Fruit fly (Drosophila melanogaster) S2 (cell line): ENCODE measurements around the gene tal-3A.

ENCODE experiments used
- CG8478 ChIP-seq: fragments of >200 bp; optimal IDR thresholded peaks from 2 replicates; lab custom pipeline; 2018
- CTCF ChIP-seq, 2 experiments: fragments of >200 bp; optimal IDR thresholded peaks; 2 replicates each; lab custom pipeline; 2018

DNA sequence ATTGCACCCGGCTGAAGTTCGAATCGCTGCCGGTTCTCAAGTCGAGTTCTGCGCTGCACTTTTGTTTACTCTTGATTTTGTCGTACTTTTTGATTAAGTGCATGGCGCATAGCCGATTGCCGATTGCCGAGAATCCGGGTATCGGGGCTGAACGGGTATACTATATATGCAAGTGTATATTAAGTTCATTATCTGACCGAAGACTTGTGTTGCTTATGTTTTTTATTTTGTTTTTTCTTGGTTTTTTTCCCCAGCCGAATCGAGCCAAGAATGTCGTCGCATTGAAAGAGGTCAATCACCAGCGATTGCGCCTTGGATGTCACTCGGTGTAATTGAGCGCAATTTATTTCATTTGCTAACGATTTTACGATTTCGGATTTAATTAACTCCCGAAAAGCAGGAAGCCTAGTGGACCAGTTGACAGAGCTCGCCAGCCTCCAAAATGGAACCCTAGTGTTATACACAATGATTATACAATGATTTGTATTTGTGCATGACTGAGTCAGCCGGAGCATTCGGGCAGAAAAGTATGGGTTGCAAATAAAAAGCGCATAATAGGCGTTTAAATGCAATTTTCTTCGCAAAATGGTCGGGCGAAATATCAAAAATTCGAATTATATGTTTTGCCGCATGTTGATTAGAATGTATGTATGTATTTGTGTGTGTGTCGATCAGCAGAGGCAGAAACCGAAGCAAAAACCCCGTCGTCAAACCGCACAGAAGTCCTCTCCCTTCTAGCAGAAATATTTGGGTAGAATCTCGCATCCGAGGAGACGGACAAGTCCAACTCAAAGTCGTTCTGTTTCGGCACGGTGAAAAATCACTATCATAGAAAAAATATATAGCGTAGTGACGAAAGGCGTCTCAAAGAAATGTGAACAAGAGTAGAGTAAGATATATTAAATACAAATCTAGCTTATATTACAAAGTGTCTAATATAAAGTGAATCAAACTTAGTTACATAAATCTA, 15.3 kb downstream of the tal-3A start, which contains the start of gene Mst87F:
- no peak for TF ChIP-seq CTCF (optimal IDR thresholded peaks at IDR 0.05; lab: Kevin White, UChicago)
- no peak for TF ChIP-seq CG8478 (lab: Kevin White, UChicago)
